Worm (Caenorhabditis elegans): ENCODE measurements around the gene msp-65.

DNA sequence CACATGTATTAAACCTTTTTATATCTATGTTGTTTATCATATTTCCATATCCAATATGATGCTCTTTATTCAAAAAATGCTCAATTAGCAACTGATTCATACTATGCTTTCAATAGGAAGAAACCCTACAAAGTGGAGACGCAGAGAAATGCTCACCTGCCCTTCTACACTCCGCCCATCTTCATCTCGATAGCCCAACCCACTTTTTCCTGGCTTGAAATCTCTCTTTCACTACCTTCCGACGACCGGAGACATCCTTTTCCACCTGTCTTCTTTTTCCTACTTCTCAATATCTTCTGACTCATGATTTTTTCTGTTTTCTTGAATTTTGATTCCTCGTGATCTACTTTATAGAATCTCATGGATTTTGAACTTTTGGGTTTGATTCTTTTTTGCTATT lies 27.4 kb upstream of the msp-65 start:
- TF ChIP-seq aly-2 (tag; optimal IDR thresholded peaks at IDR 0.05) (no peak), mxl-2 (GFP tag; conservative IDR thresholded peaks at IDR 0.05) (no peak), pqm-1 (tag; optimal IDR thresholded peaks at IDR 0.05) (no peak), ama-1 (optimal IDR thresholded peaks at IDR 0.05) (no peak), nhr-237 (tag; optimal IDR thresholded peaks at IDR 0.05) (no peak), lin-39 (tag; optimal IDR thresholded peaks at IDR 0.05) (no peak), spr-1 (tag; optimal IDR thresholded peaks at IDR 0.05) (no peak), aha-1 (tag) (no peak), nhr-28 (tag; optimal IDR thresholded peaks at IDR 0.05) (no peak), mes-2 (tag; optimal IDR thresholded peaks at IDR 0.05; ENCODE audit: poor library complexity, severe bottlenecking) (no peak), unc-39 (tag; optimal IDR thresholded peaks at IDR 0.05) (no peak), mep-1 (tag; optimal IDR thresholded peaks at IDR 0.05) (no peak)

Measured in whole organism, L4 larva.